Fruit fly (Drosophila melanogaster) whole organism, embryonic: ENCODE measurements around the gene bin.

Experiments used
- ATbp ChIP-seq: fragments of 200-800 bp; sonication (Bioruptor generic); optimal IDR thresholded peaks from 2 replicates; lab custom pipeline; 2017; ENCODE audit warnings: missing biosample characterization, mild to moderate bottlenecking, missing genetic modification characterization, missing genetic modification reagents
- CG10321 ChIP-seq: fragments of 200-800 bp; sonication (Bioruptor generic); IDR thresholded peaks from 2 replicates; pipeline ENCODE4 v1.3.6; 2022; ENCODE audit warnings: missing biosample characterization, missing genetic modification characterization
- CG11247 ChIP-seq: fragments of 200-800 bp; sonication (Bioruptor generic); IDR thresholded peaks from 2 replicates; pipeline ENCODE4 v1.3.6; 2022; ENCODE audit warnings: missing biosample characterization, missing genetic modification characterization
- CG13296 ChIP-seq: fragments of 200-800 bp; sonication (Bioruptor generic); optimal IDR thresholded peaks from 3 replicates; lab custom pipeline; 2018; ENCODE audit warnings: missing biosample characterization, mild to moderate bottlenecking, missing genetic modification characterization
- CG14860 ChIP-seq: fragments of 200-800 bp; sonication (Bioruptor generic); IDR thresholded peaks from 3 replicates; pipeline ENCODE4 v1.3.6; 2022; ENCODE audit warnings: missing biosample characterization, missing genetic modification characterization; ENCODE audit not compliant: partially characterized antibody
- CG15514 ChIP-seq: fragments of 200-800 bp; sonication (Bioruptor generic); optimal IDR thresholded peaks from 3 replicates; lab custom pipeline; 2017; ENCODE audit warnings: missing biosample characterization, missing genetic modification characterization, mild to moderate bottlenecking, moderate library complexity, missing genetic modification reagents
- CG16815 ChIP-seq: fragments of 200-800 bp; sonication (Bioruptor generic); optimal IDR thresholded peaks from 3 replicates; lab custom pipeline; 2017; ENCODE audit warnings: missing biosample characterization, mild to moderate bottlenecking, missing genetic modification characterization
- CG17385 ChIP-seq: fragments of 200-800 bp; sonication (Bioruptor generic); optimal IDR thresholded peaks from 3 replicates; lab custom pipeline; 2018; ENCODE audit warnings: missing biosample characterization, mild to moderate bottlenecking, missing genetic modification characterization
- CG2712 ChIP-seq: fragments of 200-800 bp; optimal IDR thresholded peaks from 3 replicates; lab custom pipeline; 2019; ENCODE audit warnings: missing biosample characterization, mild to moderate bottlenecking, missing genetic modification characterization, moderate library complexity
- CG31224 ChIP-seq: fragments of 200-800 bp; sonication (Bioruptor generic); IDR thresholded peaks from 2 replicates; pipeline ENCODE4 v1.3.6; 2022; ENCODE audit warnings: missing biosample characterization, missing genetic modification characterization
- CG31388 ChIP-seq: fragments of 200-800 bp; sonication (Bioruptor generic); optimal IDR thresholded peaks from 2 replicates; lab custom pipeline; 2016; ENCODE audit warnings: missing biosample characterization, missing genetic modification characterization
- CG3281 ChIP-seq: fragments of 200-800 bp; sonication (Bioruptor generic); optimal IDR thresholded peaks from 3 replicates; lab custom pipeline; 2017; ENCODE audit warnings: missing biosample characterization, mild to moderate bottlenecking, missing genetic modification characterization
- CG4730 ChIP-seq: fragments of 200-800 bp; sonication (Bioruptor generic); IDR thresholded peaks from 2 replicates; pipeline ENCODE4 v1.3.6; 2022; ENCODE audit warnings: missing biosample characterization, missing genetic modification characterization
- CG5180 ChIP-seq: fragments of 200-800 bp; sonication (Bioruptor generic); optimal IDR thresholded peaks from 3 replicates; lab custom pipeline; 2017; ENCODE audit warnings: missing biosample characterization, missing genetic modification characterization, mild to moderate bottlenecking, moderate library complexity, missing genetic modification reagents
- CG6254 ChIP-seq: fragments of 200-800 bp; sonication (Bioruptor generic); optimal IDR thresholded peaks from 3 replicates; lab custom pipeline; 2017; ENCODE audit warnings: mild to moderate bottlenecking, missing biosample characterization, missing genetic modification reagents, missing genetic modification characterization
- CG6654 ChIP-seq: fragments of 200-800 bp; sonication (Bioruptor generic); optimal IDR thresholded peaks from 2 replicates; lab custom pipeline; 2017; ENCODE audit warnings: missing biosample characterization, mild to moderate bottlenecking, missing genetic modification characterization
- CG6791 ChIP-seq: fragments of 200-800 bp; sonication (Bioruptor generic); IDR thresholded peaks from 3 replicates; pipeline ENCODE4 v1.3.6; 2022; ENCODE audit warnings: missing biosample characterization, missing genetic modification characterization; ENCODE audit not compliant: partially characterized antibody
- CG7745 ChIP-seq: fragments of 200-800 bp; sonication (Bioruptor generic); optimal IDR thresholded peaks from 2 replicates; lab custom pipeline; 2018; ENCODE audit warnings: missing biosample characterization, mild to moderate bottlenecking, missing genetic modification characterization, moderate library complexity
- CG7839 ChIP-seq: fragments of 200-800 bp; sonication (Bioruptor generic); optimal IDR thresholded peaks from 3 replicates; lab custom pipeline; 2018; ENCODE audit warnings: missing biosample characterization, mild to moderate bottlenecking, missing genetic modification characterization, moderate library complexity
- CG9727 ChIP-seq: fragments of 200-800 bp; sonication (Bioruptor generic); optimal IDR thresholded peaks from 3 replicates; lab custom pipeline; 2017; ENCODE audit warnings: missing biosample characterization, mild to moderate bottlenecking, missing genetic modification characterization
- Chrac-16 ChIP-seq: fragments of 200-800 bp; sonication (Bioruptor generic); optimal IDR thresholded peaks from 3 replicates; lab custom pipeline; 2016; ENCODE audit warnings: missing biosample characterization, missing genetic modification characterization
- CkIIα-i1 ChIP-seq: fragments of 200-800 bp; sonication (Bioruptor generic); IDR thresholded peaks from 2 replicates; pipeline ENCODE4 v1.3.6; 2022; ENCODE audit warnings: missing biosample characterization, missing genetic modification characterization
- Doc2 ChIP-seq: fragments of 200-800 bp; sonication (Bioruptor generic); IDR thresholded peaks from 2 replicates; pipeline ENCODE4 v1.3.6; 2022; ENCODE audit warnings: missing biosample characterization, missing genetic modification characterization
- Hmx ChIP-seq: fragments of 200-800 bp; sonication (Bioruptor generic); optimal IDR thresholded peaks from 2 replicates; lab custom pipeline; 2016; ENCODE audit warnings: missing biosample characterization, missing genetic modification characterization
- Hr3 ChIP-seq: fragments of 200-800 bp; sonication (Bioruptor generic); optimal IDR thresholded peaks from 3 replicates; lab custom pipeline; 2016; ENCODE audit warnings: missing biosample characterization, missing genetic modification characterization
- Jarid2 ChIP-seq: fragments of 200-800 bp; sonication (Bioruptor generic); optimal IDR thresholded peaks from 3 replicates; lab custom pipeline; 2017; ENCODE audit warnings: mild to moderate bottlenecking, missing biosample characterization, missing genetic modification reagents, missing genetic modification characterization
- MESR4 ChIP-seq: fragments of 200-800 bp; sonication (Bioruptor generic); optimal IDR thresholded peaks from 2 replicates; lab custom pipeline; 2018; ENCODE audit warnings: missing biosample characterization, mild to moderate bottlenecking, missing genetic modification characterization, moderate library complexity
- Spps ChIP-seq: fragments of 200-800 bp; sonication (Bioruptor generic); optimal IDR thresholded peaks from 2 replicates; lab custom pipeline; 2018; ENCODE audit warnings: missing biosample characterization, mild to moderate bottlenecking, missing genetic modification characterization
- az2 ChIP-seq: fragments of 200-800 bp; sonication (Bioruptor generic); optimal IDR thresholded peaks from 3 replicates; lab custom pipeline; 2016; ENCODE audit warnings: missing biosample characterization, missing genetic modification characterization
- cato ChIP-seq: fragments of 200-800 bp; sonication (Bioruptor generic); optimal IDR thresholded peaks from 2 replicates; lab custom pipeline; 2016; ENCODE audit warnings: missing biosample characterization, missing genetic modification characterization, borderline replicate concordance
- caup ChIP-seq: fragments of 200-800 bp; sonication (Bioruptor generic); optimal IDR thresholded peaks from 3 replicates; lab custom pipeline; 2017; ENCODE audit warnings: missing biosample characterization, mild to moderate bottlenecking, missing genetic modification characterization, moderate library complexity; ENCODE audit not compliant: severe bottlenecking
- chinmo ChIP-seq: fragments of 200-800 bp; sonication (Bioruptor generic); IDR thresholded peaks from 4 replicates; pipeline ENCODE4 v1.3.6; 2022; ENCODE audit warnings: missing biosample characterization, missing genetic modification characterization; ENCODE audit not compliant: partially characterized antibody
- ci ChIP-seq: fragments of 200-800 bp; sonication (Bioruptor generic); IDR thresholded peaks from 3 replicates; pipeline ENCODE4 v1.3.6; 2022; ENCODE audit warnings: missing biosample characterization, missing genetic modification characterization
- dan ChIP-seq: fragments of 200-800 bp; sonication (Bioruptor generic); IDR thresholded peaks from 2 replicates; pipeline ENCODE4 v1.3.6; 2022; ENCODE audit warnings: missing biosample characterization, missing genetic modification characterization
- ems ChIP-seq: fragments of 200-800 bp; sonication (Bioruptor generic); optimal IDR thresholded peaks from 3 replicates; lab custom pipeline; 2016; ENCODE audit warnings: missing biosample characterization, missing genetic modification characterization
- eve ChIP-seq, 2 experiments: fragments of >200 bp; optimal IDR thresholded peaks; 2 replicates each; lab custom pipeline; 2017; ENCODE audit warnings: missing biosample characterization in 2 of 2, missing genetic modification characterization in 2 of 2
- ewg ChIP-seq: fragments of 200-800 bp; sonication (Bioruptor generic); optimal IDR thresholded peaks from 3 replicates; lab custom pipeline; 2017; ENCODE audit warnings: mild to moderate bottlenecking, missing biosample characterization, missing genetic modification reagents, missing genetic modification characterization
- inv ChIP-seq: fragments of 200-800 bp; sonication (Bioruptor generic); IDR thresholded peaks from 2 replicates; pipeline ENCODE4 v1.3.6; 2022; ENCODE audit warnings: missing biosample characterization, missing genetic modification characterization; ENCODE audit not compliant: partially characterized antibody
- jumu ChIP-seq: fragments of 200-800 bp; sonication (Bioruptor generic); optimal IDR thresholded peaks from 3 replicates; lab custom pipeline; 2016; ENCODE audit warnings: missing biosample characterization, missing genetic modification characterization
- lov ChIP-seq, 2 experiments: fragments of 200-800 bp in 1 of 2; fragments of >200 bp in 1 of 2; sonication (Bioruptor generic) in 1 of 2; IDR thresholded peaks in 1 of 2; optimal IDR thresholded peaks in 1 of 2; 2 replicates in 1 of 2; 3 replicates in 1 of 2; pipeline versions ENCODE4 v1.3.6 to Lab custom; 2017 to 2022; ENCODE audit warnings: missing biosample characterization in 1 of 2, missing genetic modification characterization in 1 of 2
- mld ChIP-seq: fragments of 200-800 bp; sonication (Bioruptor generic); IDR thresholded peaks from 3 replicates; pipeline ENCODE4 v1.3.6; 2022; ENCODE audit warnings: missing biosample characterization, missing genetic modification characterization; ENCODE audit not compliant: partially characterized antibody
- nmo ChIP-seq: fragments of 200-800 bp; sonication (Bioruptor generic); optimal IDR thresholded peaks from 2 replicates; lab custom pipeline; 2018; ENCODE audit warnings: missing biosample characterization, mild to moderate bottlenecking, missing genetic modification characterization, moderate library complexity
- sc ChIP-seq, 3 experiments: fragments of >200 bp in 2 of 3; fragments of 200-800 bp in 1 of 3; sonication (Bioruptor generic) in 1 of 3; optimal IDR thresholded peaks; 2 replicates in 2 of 3; 3 replicates in 1 of 3; lab custom pipeline; 2017; ENCODE audit warnings: mild to moderate bottlenecking in 1 of 3, missing biosample characterization in 1 of 3, missing genetic modification characterization in 1 of 3, missing genetic modification reagents in 1 of 3
- slbo ChIP-seq: fragments of 200-800 bp; sonication (Bioruptor generic); IDR thresholded peaks from 2 replicates; pipeline ENCODE4 v1.3.6; 2022; ENCODE audit warnings: missing biosample characterization, missing genetic modification characterization
- tio ChIP-seq: fragments of 200-800 bp; sonication (Bioruptor generic); optimal IDR thresholded peaks from 2 replicates; lab custom pipeline; 2017; ENCODE audit warnings: missing biosample characterization, missing genetic modification characterization, inconsistent platforms
- unpg ChIP-seq: fragments of 200-800 bp; sonication (Bioruptor generic); optimal IDR thresholded peaks from 3 replicates; lab custom pipeline; 2018; ENCODE audit warnings: missing biosample characterization, mild to moderate bottlenecking, missing genetic modification characterization, moderate library complexity
- vnd ChIP-seq: fragments of 200-800 bp; sonication (Bioruptor generic); IDR thresholded peaks from 3 replicates; pipeline ENCODE4 v1.3.6; 2022; ENCODE audit warnings: missing biosample characterization, missing genetic modification characterization; ENCODE audit not compliant: partially characterized antibody

The bin gene

DNA sequence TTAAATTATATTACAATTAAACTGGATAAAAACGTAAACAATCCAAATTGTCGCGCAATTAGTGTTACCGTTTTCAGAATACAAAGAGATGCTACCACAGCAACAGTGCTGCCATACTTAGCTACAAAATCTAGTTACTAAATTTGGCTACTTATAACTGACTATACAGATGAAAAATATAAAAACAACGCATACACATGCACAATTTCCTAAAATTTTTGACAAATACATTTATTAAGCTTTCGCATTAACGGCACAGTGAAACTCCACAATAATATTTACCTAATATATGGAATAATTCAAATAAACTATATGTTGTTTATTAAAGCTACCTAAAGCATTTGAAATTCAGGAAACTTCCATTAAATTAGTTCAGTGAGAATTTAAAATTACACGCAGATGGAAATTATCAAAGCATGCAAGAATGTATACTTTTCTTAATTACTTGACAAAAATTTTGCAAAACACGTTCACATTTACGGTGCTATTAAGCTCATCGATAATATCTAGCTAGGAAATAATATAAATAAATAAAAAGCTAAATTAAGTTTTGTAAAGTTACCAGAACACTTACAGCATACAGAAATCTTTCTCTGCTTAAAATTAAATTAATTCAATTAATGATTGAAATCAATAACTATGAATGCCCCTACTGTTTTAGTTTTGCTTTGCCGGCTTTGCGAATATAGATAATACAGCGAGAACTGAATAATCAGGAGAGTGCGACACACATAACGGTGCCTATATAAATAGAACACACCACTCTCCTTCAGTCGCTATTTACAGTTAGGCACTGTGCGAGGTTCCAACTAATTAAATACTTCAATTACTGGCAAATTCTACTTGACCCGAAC is 21.2 kb upstream of the bin start, which contains the start of the genes Mis12 and CG9953 (continued):
- no peak for TF ChIP-seq cato (GFP tag; lab: Kevin White, UChicago)
- no peak for TF ChIP-seq CG13296 (GFP tag; lab: Kevin White, UChicago)
- TF ChIP-seq CkIIα-i1 (GFP tag; lab: Robert Waterston, UW), result no peak
- no peak for TF ChIP-seq CG10321 (GFP tag; lab: Robert Waterston, UW)
- no peak for TF ChIP-seq CG6654 (GFP tag; lab: Kevin White, UChicago)
- no peak for TF ChIP-seq CG15514 (GFP tag; lab: Kevin White, UChicago)
- TF ChIP-seq CG11247 (GFP tag; lab: Robert Waterston, UW), result no peak
- peak; percentile 24 for TF ChIP-seq unpg (GFP tag; lab: Kevin White, UChicago)
- TF ChIP-seq Jarid2 (GFP tag; lab: Kevin White, UChicago), result no peak
- no peak for TF ChIP-seq sc (optimal IDR thresholded peaks at IDR 0.05; lab: Kevin White, UChicago)
- TF ChIP-seq sc (GFP tag; optimal IDR thresholded peaks at IDR 0.05; lab: Kevin White, UChicago), result no peak
- TF ChIP-seq inv (GFP tag; lab: Robert Waterston, UW), result no peak
- TF ChIP-seq ewg (GFP tag; lab: Kevin White, UChicago), result no peak
- TF ChIP-seq CG6254 (GFP tag; lab: Kevin White, UChicago), result no peak
- TF ChIP-seq vnd, result no peak
- no peak for TF ChIP-seq eve (GFP tag; optimal IDR thresholded peaks at IDR 0.05; lab: Kevin White, UChicago)
- no peak for TF ChIP-seq ems
- peak; percentile 48 for TF ChIP-seq slbo
- TF ChIP-seq Hmx (GFP tag; lab: Kevin White, UChicago), result peak; percentile 7
- TF ChIP-seq Spps (tag; lab: Kevin White, UChicago), result no peak
- TF ChIP-seq CG16815 (GFP tag; lab: Kevin White, UChicago), result peak; percentile 37
- no peak for TF ChIP-seq CG31388 (GFP tag; lab: Kevin White, UChicago)
- TF ChIP-seq nmo, result peak; percentile 68
- TF ChIP-seq tio, result peak; percentile 68
- TF ChIP-seq MESR4 (GFP tag; lab: Kevin White, UChicago), result peak; percentile 9
- no peak for TF ChIP-seq CG7745
- peak; percentile 51 for TF ChIP-seq Hr3
- no peak for TF ChIP-seq CG3281 (GFP tag; lab: Kevin White, UChicago)
- no peak for TF ChIP-seq jumu (GFP tag; lab: Kevin White, UChicago)
- TF ChIP-seq az2, result peak; percentile 55
- TF ChIP-seq caup, result no peak
- TF ChIP-seq chinmo (GFP tag; lab: Robert Waterston, UW), result no peak
- TF ChIP-seq CG7839 (tag; lab: Kevin White, UChicago), result peak; percentile 45
- TF ChIP-seq ATbp, result no peak
- no peak for TF ChIP-seq CG14860 (GFP tag; lab: Robert Waterston, UW)
- TF ChIP-seq CG4730 (GFP tag; lab: Robert Waterston, UW), result 0 out of 2 replicates have a peak, but pooled peaks have one; percentile 25
- no peak for TF ChIP-seq ci (GFP tag; lab: Robert Waterston, UW)
- no peak for TF ChIP-seq mld (GFP tag; lab: Robert Waterston, UW)
- peak; percentile 1 for TF ChIP-seq Chrac-16 (GFP tag; lab: Kevin White, UChicago)
- peak; percentile 42 for TF ChIP-seq CG17385
- TF ChIP-seq CG2712, result peak; percentile 56
- TF ChIP-seq CG9727 (GFP tag; lab: Kevin White, UChicago), result peak; percentile 68
- TF ChIP-seq Doc2 (GFP tag; lab: Robert Waterston, UW), result no peak
- TF ChIP-seq lov (optimal IDR thresholded peaks at IDR 0.05; lab: Kevin White, UChicago), result no peak
- TF ChIP-seq lov (GFP tag; IDR thresholded peaks at IDR 0.05; lab: Robert Waterston, UW), result no peak
- peak; percentile 59 for TF ChIP-seq CG5180 (GFP tag; lab: Kevin White, UChicago)
- TF ChIP-seq CG31224, result no peak
- no peak for TF ChIP-seq dan (GFP tag; lab: Robert Waterston, UW)
- TF ChIP-seq CG6791 (GFP tag; lab: Robert Waterston, UW), result no peak
